Fruit fly (Drosophila melanogaster): ENCODE results near the gene Tmep.

- TF ChIP-seq Clk (GFP tag; optimal IDR thresholded peaks at IDR 0.05): no peak
- TF ChIP-seq kay (GFP tag; ENCODE audit: borderline replicate concordance): no peak
- no peak for TF ChIP-seq cic (GFP tag; optimal IDR thresholded peaks at IDR 0.05)
- no peak for TF ChIP-seq cnc (optimal IDR thresholded peaks at IDR 0.05)
- TF ChIP-seq CG7101 (tag; optimal IDR thresholded peaks at IDR 0.05): no peak
- no peak for TF ChIP-seq Crg-1 (GFP tag; optimal IDR thresholded peaks at IDR 0.05)
- TF ChIP-seq toe (GFP tag; optimal IDR thresholded peaks at IDR 0.05): no peak
- TF ChIP-seq ovo (GFP tag; optimal IDR thresholded peaks at IDR 0.05): no peak
Measured at dm6 chr3L:1615701-1616100, 46.7 kb downstream of the Tmep start, which contains the start of gene CG12105.

Measured in whole organism, adult.